Fruit fly (Drosophila melanogaster) whole organism, embryonic: Measurements from ENCODE around the gene Cby.
A peak's percentile ranks its signal among the peaks of the same experiment; 100 is the strongest.

Experiments used
- ATbp ChIP-seq: fragments of 200-800 bp; sonication (Bioruptor generic); optimal IDR thresholded peaks from 2 replicates; lab custom pipeline; 2017; ENCODE audit warnings: missing biosample characterization, mild to moderate bottlenecking, missing genetic modification characterization, missing genetic modification reagents
- Adf1 ChIP-seq: fragments of 200-800 bp; sonication (Bioruptor generic); IDR thresholded peaks from 2 replicates; pipeline ENCODE4 v1.3.6; 2022; ENCODE audit warnings: missing biosample characterization, missing genetic modification characterization
- Antp ChIP-seq: fragments of 200-800 bp; sonication (Bioruptor generic); optimal IDR thresholded peaks from 3 replicates; lab custom pipeline; 2016; ENCODE audit warnings: missing biosample characterization, missing genetic modification characterization
- B-H1 ChIP-seq: fragments of 200-800 bp; sonication (Bioruptor generic); IDR thresholded peaks from 3 replicates; pipeline ENCODE4 v1.3.6; 2022; ENCODE audit warnings: missing biosample characterization, missing genetic modification characterization
- Bteb2 ChIP-seq: fragments of 200-800 bp; sonication (Bioruptor generic); optimal IDR thresholded peaks from 2 replicates; lab custom pipeline; 2016; ENCODE audit warnings: missing biosample characterization, missing genetic modification characterization
- CG11504 ChIP-seq: fragments of 200-800 bp; sonication (Bioruptor generic); optimal IDR thresholded peaks from 3 replicates; lab custom pipeline; 2019; ENCODE audit warnings: missing biosample characterization, mild to moderate bottlenecking, missing genetic modification characterization, moderate library complexity
- CG1233 ChIP-seq: fragments of 200-800 bp; sonication (Bioruptor generic); optimal IDR thresholded peaks from 4 replicates; lab custom pipeline; 2018; ENCODE audit warnings: missing biosample characterization, mild to moderate bottlenecking, missing genetic modification characterization
- CG12391 ChIP-seq: fragments of 200-800 bp; sonication (Bioruptor generic); optimal IDR thresholded peaks from 3 replicates; lab custom pipeline; 2018; ENCODE audit warnings: missing biosample characterization, mild to moderate bottlenecking, missing genetic modification characterization, moderate library complexity
- CG12942 ChIP-seq: fragments of 200-800 bp; sonication (Bioruptor generic); optimal IDR thresholded peaks from 3 replicates; lab custom pipeline; 2016; ENCODE audit warnings: missing biosample characterization, missing genetic modification characterization
- CG14860 ChIP-seq: fragments of 200-800 bp; sonication (Bioruptor generic); IDR thresholded peaks from 3 replicates; pipeline ENCODE4 v1.3.6; 2022; ENCODE audit warnings: missing biosample characterization, missing genetic modification characterization; ENCODE audit not compliant: partially characterized antibody
- CG15269 ChIP-seq: fragments of 200-800 bp; sonication (Bioruptor generic); optimal IDR thresholded peaks from 2 replicates; lab custom pipeline; 2018; ENCODE audit warnings: missing biosample characterization, mild to moderate bottlenecking, missing genetic modification characterization, moderate library complexity
- CG1647 ChIP-seq: fragments of 200-800 bp; sonication (Bioruptor generic); optimal IDR thresholded peaks from 3 replicates; lab custom pipeline; 2016; ENCODE audit warnings: missing biosample characterization, missing genetic modification characterization
- CG17912 ChIP-seq: fragments of 200-800 bp; sonication (Bioruptor generic); optimal IDR thresholded peaks from 2 replicates; lab custom pipeline; 2018; ENCODE audit warnings: missing biosample characterization, mild to moderate bottlenecking, missing genetic modification characterization
- CG18476 ChIP-seq: fragments of 200-800 bp; sonication (Bioruptor generic); optimal IDR thresholded peaks from 2 replicates; lab custom pipeline; 2016; ENCODE audit warnings: missing biosample characterization, mild to moderate bottlenecking, missing genetic modification characterization
- CG3163 ChIP-seq: fragments of 200-800 bp; sonication (Bioruptor generic); optimal IDR thresholded peaks from 3 replicates; lab custom pipeline; 2016; ENCODE audit warnings: missing biosample characterization, missing genetic modification characterization
- CG32767 ChIP-seq: fragments of 200-800 bp; sonication (Bioruptor generic); IDR thresholded peaks from 2 replicates; pipeline ENCODE4 v1.3.6; 2022; ENCODE audit warnings: missing biosample characterization, missing genetic modification characterization
- CG3281 ChIP-seq: fragments of 200-800 bp; sonication (Bioruptor generic); optimal IDR thresholded peaks from 3 replicates; lab custom pipeline; 2017; ENCODE audit warnings: missing biosample characterization, mild to moderate bottlenecking, missing genetic modification characterization
- CG34422 ChIP-seq: fragments of 200-800 bp; sonication (Bioruptor generic); IDR thresholded peaks from 3 replicates; pipeline ENCODE4 v1.3.6; 2022; ENCODE audit warnings: missing biosample characterization, missing genetic modification characterization
- CG4282 ChIP-seq: fragments of 200-800 bp; sonication (Bioruptor generic); optimal IDR thresholded peaks from 2 replicates; lab custom pipeline; 2016; ENCODE audit warnings: missing biosample characterization, missing genetic modification characterization
- CG7928 ChIP-seq: fragments of 200-800 bp; sonication (Bioruptor generic); optimal IDR thresholded peaks from 2 replicates; lab custom pipeline; 2017; ENCODE audit warnings: missing biosample characterization, mild to moderate bottlenecking, missing genetic modification characterization
- CG8281 ChIP-seq: fragments of 200-800 bp; sonication (Bioruptor generic); optimal IDR thresholded peaks from 2 replicates; lab custom pipeline; 2018; ENCODE audit warnings: missing biosample characterization, mild to moderate bottlenecking, missing genetic modification characterization, moderate library complexity
- CG8944 ChIP-seq: fragments of 200-800 bp; sonication (Bioruptor generic); optimal IDR thresholded peaks from 3 replicates; lab custom pipeline; 2016; ENCODE audit warnings: missing biosample characterization, missing genetic modification characterization
- CG9437 ChIP-seq: fragments of 200-800 bp; sonication (Bioruptor generic); optimal IDR thresholded peaks from 2 replicates; lab custom pipeline; 2018; ENCODE audit warnings: missing biosample characterization, mild to moderate bottlenecking, missing genetic modification characterization
- D19B ChIP-seq: fragments of 200-800 bp; sonication (Bioruptor generic); optimal IDR thresholded peaks from 2 replicates; lab custom pipeline; 2017; ENCODE audit warnings: missing biosample characterization, mild to moderate bottlenecking, missing genetic modification characterization
- Doc3 ChIP-seq: fragments of 200-800 bp; sonication (Bioruptor generic); IDR thresholded peaks from 3 replicates; pipeline ENCODE4 v1.3.6; 2022; ENCODE audit warnings: missing biosample characterization, missing genetic modification characterization; ENCODE audit not compliant: partially characterized antibody
- Fer3 ChIP-seq: fragments of 200-800 bp; sonication (Bioruptor generic); optimal IDR thresholded peaks from 2 replicates; lab custom pipeline; 2018; ENCODE audit warnings: missing biosample characterization, mild to moderate bottlenecking, missing genetic modification characterization, moderate library complexity
- Jarid2 ChIP-seq: fragments of 200-800 bp; sonication (Bioruptor generic); optimal IDR thresholded peaks from 3 replicates; lab custom pipeline; 2017; ENCODE audit warnings: mild to moderate bottlenecking, missing biosample characterization, missing genetic modification reagents, missing genetic modification characterization
- Med ChIP-seq: fragments of 200-800 bp; sonication (Bioruptor generic); peaks from one replicate; lab custom pipeline; 2016; ENCODE audit warnings: missing biosample characterization, missing genetic modification characterization, mild to moderate bottlenecking, inconsistent platforms, moderate library complexity
- NC2β ChIP-seq: fragments of 200-800 bp; sonication (Bioruptor generic); optimal IDR thresholded peaks from 2 replicates; lab custom pipeline; 2016; ENCODE audit warnings: missing biosample characterization, missing genetic modification characterization
- Nf-YA ChIP-seq: fragments of 200-800 bp; sonication (Bioruptor generic); IDR thresholded peaks from 2 replicates; pipeline ENCODE4 v1.3.6; 2022; ENCODE audit warnings: missing biosample characterization, missing genetic modification characterization
- Nf-YB ChIP-seq: fragments of 200-800 bp; sonication (Bioruptor generic); optimal IDR thresholded peaks from 3 replicates; lab custom pipeline; 2019; ENCODE audit warnings: missing biosample characterization, mild to moderate bottlenecking, missing genetic modification characterization, moderate library complexity
- Oli ChIP-seq: fragments of 200-800 bp; sonication (Bioruptor generic); optimal IDR thresholded peaks from 2 replicates; lab custom pipeline; 2018; ENCODE audit warnings: missing biosample characterization, mild to moderate bottlenecking, missing genetic modification characterization, moderate library complexity
- bab2 ChIP-seq: fragments of 200-800 bp; sonication (Bioruptor generic); optimal IDR thresholded peaks from 2 replicates; lab custom pipeline; 2016; ENCODE audit warnings: missing biosample characterization, missing genetic modification characterization
- bigmax ChIP-seq: fragments of 200-800 bp; sonication (Bioruptor generic); optimal IDR thresholded peaks from 2 replicates; lab custom pipeline; 2018; ENCODE audit warnings: missing biosample characterization, mild to moderate bottlenecking, missing genetic modification characterization
- dysf ChIP-seq: fragments of 200-800 bp; sonication (Bioruptor generic); IDR thresholded peaks from 3 replicates; pipeline ENCODE4 v1.3.6; 2022; ENCODE audit warnings: missing biosample characterization, missing genetic modification characterization
- eve ChIP-seq, 2 experiments: fragments of >200 bp; optimal IDR thresholded peaks; 2 replicates each; lab custom pipeline; 2017; ENCODE audit warnings: missing biosample characterization in 2 of 2, missing genetic modification characterization in 2 of 2
- fd3F ChIP-seq: fragments of 200-800 bp; sonication (Bioruptor generic); optimal IDR thresholded peaks from 2 replicates; lab custom pipeline; 2018; ENCODE audit warnings: missing biosample characterization, mild to moderate bottlenecking, missing genetic modification characterization, moderate library complexity
- fd64A ChIP-seq: fragments of 200-800 bp; sonication (Bioruptor generic); optimal IDR thresholded peaks from 3 replicates; lab custom pipeline; 2018; ENCODE audit warnings: missing biosample characterization, mild to moderate bottlenecking, missing genetic modification characterization
- gce ChIP-seq: fragments of 200-800 bp; sonication (Bioruptor generic); IDR thresholded peaks from 3 replicates; pipeline ENCODE4 v1.3.6; 2022; ENCODE audit warnings: missing biosample characterization, missing genetic modification characterization
- gt ChIP-seq: fragments of 200-800 bp; sonication (Bioruptor generic); IDR thresholded peaks from 2 replicates; pipeline ENCODE4 v1.3.6; 2022; ENCODE audit warnings: missing biosample characterization, missing genetic modification characterization
- hkb ChIP-seq, 2 experiments: fragments of 200-800 bp in 1 of 2; fragments of >200 bp in 1 of 2; sonication (Bioruptor generic) in 1 of 2; IDR thresholded peaks in 1 of 2; optimal IDR thresholded peaks in 1 of 2; 2 replicates each; pipeline versions ENCODE4 v1.3.6 to Lab custom; 2017 to 2022; ENCODE audit warnings: missing biosample characterization in 1 of 2, missing genetic modification characterization in 1 of 2
- knrl ChIP-seq: fragments of 200-800 bp; sonication (Bioruptor generic); IDR thresholded peaks from 3 replicates; pipeline ENCODE4 v1.3.6; 2022; ENCODE audit warnings: missing biosample characterization, missing genetic modification characterization; ENCODE audit not compliant: partially characterized antibody
- lbe ChIP-seq: fragments of 200-800 bp; sonication (Bioruptor generic); optimal IDR thresholded peaks from 2 replicates; lab custom pipeline; 2016; ENCODE audit warnings: missing biosample characterization, mild to moderate bottlenecking, missing genetic modification characterization
- oc ChIP-seq: fragments of 200-800 bp; sonication (Bioruptor generic); optimal IDR thresholded peaks from 2 replicates; lab custom pipeline; 2018; ENCODE audit warnings: missing biosample characterization, mild to moderate bottlenecking, missing genetic modification characterization, moderate library complexity
- pb ChIP-seq: fragments of 200-800 bp; sonication (Bioruptor generic); optimal IDR thresholded peaks from 3 replicates; lab custom pipeline; 2016; ENCODE audit warnings: missing biosample characterization, missing genetic modification characterization
- peb ChIP-seq: fragments of 200-800 bp; sonication (Bioruptor generic); IDR thresholded peaks from 2 replicates; pipeline ENCODE4 v1.3.6; 2022; ENCODE audit warnings: missing biosample characterization, missing genetic modification characterization
- pnt ChIP-seq: fragments of 200-800 bp; sonication (Bioruptor generic); optimal IDR thresholded peaks from 3 replicates; lab custom pipeline; 2016; ENCODE audit warnings: missing biosample characterization, missing genetic modification characterization
- row ChIP-seq: fragments of 200-800 bp; sonication (Bioruptor generic); IDR thresholded peaks from 3 replicates; pipeline ENCODE4 v1.3.6; 2022; ENCODE audit warnings: missing biosample characterization, missing genetic modification characterization
- sim ChIP-seq: fragments of 200-800 bp; sonication (Bioruptor generic); IDR thresholded peaks from 2 replicates; pipeline ENCODE4 v1.3.6; 2022; ENCODE audit warnings: missing biosample characterization, missing genetic modification characterization
- sisA ChIP-seq: fragments of 200-800 bp; sonication (Bioruptor generic); IDR thresholded peaks from 2 replicates; pipeline ENCODE4 v1.3.6; 2022; ENCODE audit warnings: missing biosample characterization, missing genetic modification characterization
- unpg ChIP-seq: fragments of 200-800 bp; sonication (Bioruptor generic); optimal IDR thresholded peaks from 3 replicates; lab custom pipeline; 2018; ENCODE audit warnings: missing biosample characterization, mild to moderate bottlenecking, missing genetic modification characterization, moderate library complexity

Gene Cby

DNA sequence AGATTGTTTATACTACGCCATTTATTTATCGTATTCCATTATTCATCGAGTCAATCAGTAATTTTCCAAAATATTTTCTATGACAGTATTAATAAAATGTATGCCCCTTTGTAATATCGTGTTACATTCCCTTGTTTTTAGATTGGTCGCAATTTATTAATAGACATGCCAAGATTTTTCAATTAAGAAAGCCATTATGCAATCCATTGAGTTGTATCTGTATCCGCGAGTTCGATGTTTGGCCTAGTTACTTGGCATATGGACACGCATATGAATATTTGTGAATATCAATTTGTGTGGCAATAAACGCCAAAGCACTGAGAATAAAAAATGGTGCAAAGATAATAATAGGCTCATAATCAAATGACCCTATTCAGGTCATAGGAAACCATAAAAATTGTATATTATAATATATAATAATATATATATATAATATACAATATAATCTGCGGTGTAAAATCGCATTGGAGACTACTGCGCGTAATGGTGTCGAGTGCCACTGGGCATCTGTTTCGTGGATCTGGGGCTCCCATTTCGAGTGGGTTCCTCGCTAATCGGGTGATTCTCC lies 3.9 kb upstream of the Cby start (continued):
- TF ChIP-seq ATbp (GFP tag; lab: Kevin White, UChicago) (peak; percentile 14), sisA (0 out of 2 replicates have a peak, but pooled peaks have one; percentile 7), CG12942 (GFP tag; lab: Kevin White, UChicago) (no peak), gce (GFP tag; lab: Robert Waterston, UW) (no peak), CG7928 (GFP tag; lab: Kevin White, UChicago) (no peak), CG12391 (tag; lab: Kevin White, UChicago) (peak; percentile 43), Jarid2 (no peak), oc (tag; lab: Kevin White, UChicago) (no peak), Med (GFP tag; lab: Kevin White, UChicago) (no peak), CG8281 (tag; lab: Kevin White, UChicago) (no peak), lbe (GFP tag; lab: Kevin White, UChicago) (no peak), hkb (optimal IDR thresholded peaks at IDR 0.05; lab: Kevin White, UChicago) (no peak), hkb (GFP tag; IDR thresholded peaks at IDR 0.05; lab: Robert Waterston, UW) (peak; percentile 20; the same call in 1 of the 2 replicates), CG8944 (GFP tag; lab: Kevin White, UChicago) (no peak), bab2 (GFP tag; lab: Kevin White, UChicago) (no peak), dysf (no peak), bigmax (GFP tag; lab: Kevin White, UChicago) (no peak), B-H1 (GFP tag; lab: Robert Waterston, UW) (no peak), Nf-YB (GFP tag; lab: Kevin White, UChicago) (no peak), CG11504 (tag; lab: Kevin White, UChicago) (peak; percentile 34), CG14860 (no peak), Antp (no peak), Bteb2 (GFP tag; lab: Kevin White, UChicago) (no peak), unpg (peak; percentile 2), CG3163 (GFP tag; lab: Kevin White, UChicago) (no peak), D19B (GFP tag; lab: Kevin White, UChicago) (no peak), row (GFP tag; lab: Robert Waterston, UW) (peak; percentile 43), CG9437 (GFP tag; lab: Kevin White, UChicago) (no peak), CG32767 (GFP tag; lab: Robert Waterston, UW) (no peak), CG3281 (GFP tag; lab: Kevin White, UChicago) (no peak), NC2β (no peak), peb (GFP tag; lab: Robert Waterston, UW) (no peak), CG1647 (GFP tag; lab: Kevin White, UChicago) (no peak), Fer3 (tag; lab: Kevin White, UChicago) (peak; percentile 17), Doc3 (GFP tag; lab: Robert Waterston, UW) (no peak), knrl (no peak), CG34422 (GFP tag; lab: Robert Waterston, UW) (no peak), gt (GFP tag; lab: Robert Waterston, UW) (no peak), sim (GFP tag; lab: Robert Waterston, UW) (no peak), CG15269 (tag; lab: Kevin White, UChicago) (peak; percentile 32), Oli (peak; percentile 13), Nf-YA (GFP tag; lab: Robert Waterston, UW) (no peak), CG1233 (GFP tag; lab: Kevin White, UChicago) (no peak), pb (GFP tag; lab: Kevin White, UChicago) (no peak), eve (GFP tag; optimal IDR thresholded peaks at IDR 0.05; lab: Kevin White, UChicago) (no peak), fd64A (GFP tag; lab: Kevin White, UChicago) (no peak), pnt (no peak), CG17912 (GFP tag; lab: Kevin White, UChicago) (no peak), Adf1 (GFP tag; lab: Robert Waterston, UW) (no peak), fd3F (GFP tag; lab: Kevin White, UChicago) (no peak), CG4282 (GFP tag; lab: Kevin White, UChicago) (no peak), CG18476 (GFP tag; lab: Kevin White, UChicago) (no peak)
